Worm (Caenorhabditis elegans): ENCODE data around the gene F17C8.9.
"Not testable (repeated sequence)": the region's sequence is repeated elsewhere in the genome, so short reads cannot be mapped to it uniquely, and the experiment has no call there.

- TF ChIP-seq Y95B8A.8 (GFP tag; IDR thresholded peaks at IDR 0.05): 0 out of 2 replicates have a peak, but pooled peaks have one; percentile 23
- not testable (repeated sequence) for TF ChIP-seq Y67H2A.10 (GFP tag; conservative IDR thresholded peaks at IDR 0.05); sea-2 (GFP tag; IDR thresholded peaks at IDR 0.05)
- TF ChIP-seq pbrm-1 (GFP tag; IDR thresholded peaks at IDR 0.05): peak; percentile 68
These were observed 18.4 kb downstream of the F17C8.9 start for ce11 chrIII:4752569-4752968.

All from whole organism, young adult.